Worm (Caenorhabditis elegans): ENCODE results near the gene clhm-1.

clhm-1 gene

DNA sequence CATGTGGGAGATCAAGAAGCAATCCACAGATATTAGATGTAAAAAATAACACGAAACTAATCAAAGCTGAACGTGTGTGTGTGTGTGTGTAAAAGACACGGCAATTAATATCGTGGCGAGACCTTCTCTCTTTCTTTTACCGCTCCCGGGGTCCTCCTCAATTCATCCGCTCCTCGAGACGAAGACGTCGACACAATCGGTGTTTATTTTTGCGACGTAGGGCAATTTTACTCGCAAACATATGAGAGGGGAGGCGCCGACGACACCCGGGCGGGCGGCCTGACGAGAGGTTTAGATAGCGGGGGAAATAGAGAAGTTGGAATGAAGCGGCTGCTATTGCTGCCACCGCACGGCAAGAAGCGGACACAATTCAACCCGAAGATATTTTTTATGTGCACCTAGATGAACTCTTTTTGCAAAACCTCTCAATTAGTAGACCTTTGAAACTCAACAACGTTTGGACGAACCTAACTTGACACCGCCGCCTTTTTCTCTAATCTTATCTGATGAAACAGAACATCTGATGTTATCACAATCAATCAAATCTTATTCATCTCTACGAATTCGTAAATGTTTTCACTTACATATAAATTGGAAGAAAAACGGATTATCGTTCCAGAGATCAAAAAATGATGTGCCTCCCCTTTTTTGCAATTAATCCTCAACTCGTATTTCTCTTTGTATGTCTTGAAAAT is 38.0 kb downstream of the clhm-1 start (continued):
- TF ChIP-seq efl-1 (optimal IDR thresholded peaks at IDR 0.05) (no peak), efl-1 (GFP tag; optimal IDR thresholded peaks at IDR 0.05 in 1 of 2) (peak in 1 of 2 experiments; percentile 70), nhr-77 (tag; optimal IDR thresholded peaks at IDR 0.05) (no peak), fkh-8 (tag; optimal IDR thresholded peaks at IDR 0.05) (no peak), fos-1 (tag; optimal IDR thresholded peaks at IDR 0.05) (no peak), irx-1 (tag; optimal IDR thresholded peaks at IDR 0.05) (peak; percentile 39), nhr-11 (tag; optimal IDR thresholded peaks at IDR 0.05) (no peak), ceh-8 (GFP tag; optimal IDR thresholded peaks at IDR 0.05) (no peak), lin-14 (GFP tag; optimal IDR thresholded peaks at IDR 0.05) (peak; percentile 65), Y116A8C.19 (tag; optimal IDR thresholded peaks at IDR 0.05; ENCODE audit: borderline replicate concordance) (no peak), nhr-85 (tag) (peak; percentile 80), tlp-1 (tag; optimal IDR thresholded peaks at IDR 0.05) (no peak), jun-1 (tag; optimal IDR thresholded peaks at IDR 0.05) (no peak), tbx-2 (tag; optimal IDR thresholded peaks at IDR 0.05) (no peak), elt-2 (tag; optimal IDR thresholded peaks at IDR 0.05) (no peak), hlh-17 (GFP tag; optimal IDR thresholded peaks at IDR 0.05; ENCODE audit: borderline replicate concordance) (no peak), aha-1 (tag; optimal IDR thresholded peaks at IDR 0.05) (no peak)

DNA sequence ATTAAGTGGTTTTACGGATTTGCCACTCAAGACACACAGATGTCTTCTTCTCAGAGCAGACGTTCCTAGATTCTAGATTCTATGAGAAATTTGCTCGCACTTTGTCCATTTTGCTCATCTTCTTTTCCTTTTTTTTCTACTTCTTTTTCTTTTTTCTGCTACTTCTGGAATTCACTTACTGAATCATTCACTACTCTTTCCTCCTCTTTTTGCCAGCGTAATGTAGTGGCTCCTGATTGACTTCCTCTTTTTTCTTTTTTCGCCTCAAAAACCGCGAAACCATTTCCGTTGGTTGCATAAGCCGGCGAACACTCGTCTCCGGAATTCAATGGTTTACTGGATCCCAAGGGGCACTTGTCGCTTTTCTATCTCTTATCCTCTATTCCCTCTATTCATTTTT is 38.6 kb downstream of the clhm-1 start:
- TF ChIP-seq efl-1 (optimal IDR thresholded peaks at IDR 0.05) (no peak), efl-1 (GFP tag; optimal IDR thresholded peaks at IDR 0.05 in 1 of 2) (peak in 1 of 2 experiments; percentile 70), nhr-47 (tag; optimal IDR thresholded peaks at IDR 0.05) (no peak), fkh-10 (GFP tag; optimal IDR thresholded peaks at IDR 0.05) (peak; percentile 52), ceh-90 (tag; optimal IDR thresholded peaks at IDR 0.05) (no peak), C04F5.9 (tag; optimal IDR thresholded peaks at IDR 0.05) (no peak)

DNA sequence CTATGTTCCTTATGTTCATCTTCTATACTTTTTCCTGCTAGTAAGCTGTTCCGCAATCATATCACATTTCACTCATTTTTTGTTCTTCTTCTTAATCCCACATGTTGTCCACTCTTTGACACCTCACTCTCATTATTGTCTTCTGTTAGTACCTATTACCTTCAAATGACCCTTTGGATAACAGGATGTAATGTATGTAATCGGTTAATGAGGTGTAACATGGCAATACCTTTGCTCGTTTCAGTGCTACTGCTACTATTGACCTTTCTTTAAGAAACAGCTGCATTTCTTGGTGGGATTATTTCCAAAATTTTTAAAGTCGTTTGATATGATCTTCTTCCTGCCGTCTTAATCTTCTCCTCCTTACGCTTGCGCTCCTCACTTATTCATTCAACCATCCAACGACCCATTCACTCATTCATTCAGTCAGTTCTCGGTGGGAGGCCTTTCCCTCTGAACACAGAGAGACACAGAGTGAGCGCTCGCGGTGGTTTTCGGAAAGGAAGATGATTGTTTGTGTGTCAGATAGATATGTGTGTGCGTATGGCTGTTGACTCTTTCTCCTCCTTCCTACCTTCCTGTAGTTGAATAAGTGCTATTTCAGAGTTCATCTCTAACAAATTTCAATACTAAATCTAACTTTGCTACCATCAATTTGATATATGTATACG is 39.1 kb downstream of the clhm-1 start:
- TF ChIP-seq lin-14 (GFP tag; optimal IDR thresholded peaks at IDR 0.05) (peak; percentile 61), blmp-1 (tag; optimal IDR thresholded peaks at IDR 0.05) (peak; percentile 32), mef-2 (tag; optimal IDR thresholded peaks at IDR 0.05) (no peak), efl-1 (optimal IDR thresholded peaks at IDR 0.05) (no peak), efl-1 (GFP tag; optimal IDR thresholded peaks at IDR 0.05 in 1 of 2) (peak in 1 of 2 experiments; percentile 66), vab-15 (tag; optimal IDR thresholded peaks at IDR 0.05) (no peak), zag-1 (tag; optimal IDR thresholded peaks at IDR 0.05) (no peak), aly-2 (tag; optimal IDR thresholded peaks at IDR 0.05) (no peak), ceh-88 (GFP tag; IDR thresholded peaks at IDR 0.05) (no peak), nhr-28 (tag; optimal IDR thresholded peaks at IDR 0.05) (no peak), efl-3 (GFP tag; optimal IDR thresholded peaks at IDR 0.05) (no peak), jun-1 (tag; optimal IDR thresholded peaks at IDR 0.05) (no peak), dsc-1 (tag; optimal IDR thresholded peaks at IDR 0.05) (peak; percentile 21), ceh-82 (tag; optimal IDR thresholded peaks at IDR 0.05) (peak in 1 of 3 experiments; percentile 6), rnt-1 (tag; optimal IDR thresholded peaks at IDR 0.05) (peak; percentile 6), pag-3 (tag; optimal IDR thresholded peaks at IDR 0.05; ENCODE audit: borderline replicate concordance, insufficient read depth) (no peak), mep-1 (tag; optimal IDR thresholded peaks at IDR 0.05) (no peak)

DNA sequence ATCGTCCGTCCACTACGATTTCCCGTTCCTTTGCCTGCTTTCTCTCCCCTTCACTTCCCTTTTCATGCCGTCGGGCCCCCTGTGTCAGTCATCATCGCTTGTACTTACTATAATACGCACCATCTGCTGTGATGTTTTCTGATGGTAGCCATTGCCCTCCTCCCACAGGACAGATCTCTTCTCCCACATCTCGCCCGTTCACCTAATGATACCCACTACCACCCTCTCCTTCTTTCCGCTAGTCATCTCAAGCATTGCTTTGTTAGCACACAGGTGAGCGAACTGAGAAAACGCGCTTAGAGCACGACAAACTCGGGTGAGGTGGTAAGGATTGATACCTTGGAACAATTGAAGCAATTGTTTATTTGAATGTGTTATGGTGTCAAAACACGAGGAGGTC is 39.9 kb downstream of the clhm-1 start:
- TF ChIP-seq efl-1 (optimal IDR thresholded peaks at IDR 0.05): no peak
- TF ChIP-seq efl-1 (GFP tag; optimal IDR thresholded peaks at IDR 0.05 in 1 of 2): peak in 1 of 2 experiments; percentile 16
- TF ChIP-seq fkh-4 (tag; optimal IDR thresholded peaks at IDR 0.05; ENCODE audit: borderline replicate concordance): no peak
- TF ChIP-seq blmp-1 (tag; optimal IDR thresholded peaks at IDR 0.05): peak; percentile 72
- TF ChIP-seq nhr-85 (tag): peak; percentile 74
